Fruit fly (Drosophila melanogaster) whole organism, pupa: ENCODE results near the gene dwg.

Experiments used
- Snoo ChIP-seq: fragments of 200-800 bp; sonication (Bioruptor generic); optimal IDR thresholded peaks from 3 replicates; lab custom pipeline; 2017; ENCODE audit warnings: missing biosample characterization, mild to moderate bottlenecking, missing genetic modification characterization, inconsistent platforms
- fd96Ca ChIP-seq: fragments of 200-800 bp; sonication (Bioruptor generic); IDR thresholded peaks from 3 replicates; pipeline ENCODE4 v1.3.6; 2022; ENCODE audit warnings: missing biosample characterization, missing genetic modification characterization

dm6 chrX:2683926-2684325 is 43.6 kb upstream of the dwg start:
- no peak for TF ChIP-seq fd96Ca (GFP tag; lab: Robert Waterston, UW)
- no peak for TF ChIP-seq Snoo (tag; lab: Kevin White, UChicago)
